Worm (Caenorhabditis elegans) whole organism, early embryonic: ENCODE results near the gene R07B1.13.

ENCODE experiments used
- B0310.2 ChIP-seq: sonication (generic microtip); optimal IDR thresholded peaks from 2 replicates; lab custom pipeline; 2016; ENCODE audit warnings: mild to moderate bottlenecking, missing genetic modification characterization, missing compliant biosample characterization
- F13C5.2 ChIP-seq: sonication (generic microtip); optimal IDR thresholded peaks from 2 replicates; lab custom pipeline; 2017; ENCODE audit warnings: mild to moderate bottlenecking, missing genetic modification characterization, inconsistent platforms, missing compliant biosample characterization
- aly-1 ChIP-seq: sonication (generic microtip); optimal IDR thresholded peaks from 2 replicates; lab custom pipeline; 2016; ENCODE audit warnings: missing genetic modification characterization, missing compliant biosample characterization
- ama-1 ChIP-seq: fragments of 150-350 bp; optimal IDR thresholded peaks from 2 replicates; lab custom pipeline; 2014
- ceh-13 ChIP-seq: fragments of 200-800 bp; sonication (Bioruptor generic); optimal IDR thresholded peaks from 2 replicates; lab custom pipeline; 2018; ENCODE audit warnings: mild to moderate bottlenecking, missing genetic modification characterization, missing compliant biosample characterization
- ceh-36 ChIP-seq: sonication (generic microtip); optimal IDR thresholded peaks from 2 replicates; lab custom pipeline; 2016; ENCODE audit warnings: missing genetic modification characterization, inconsistent platforms, missing compliant biosample characterization
- ets-7 ChIP-seq: sonication (generic microtip); optimal IDR thresholded peaks from 2 replicates; lab custom pipeline; 2016; ENCODE audit warnings: missing genotype, missing genetic modification characterization, missing compliant biosample characterization
- flt-1 ChIP-seq: fragments of 200-800 bp; sonication (Bioruptor generic); IDR thresholded peaks from 2 replicates; pipeline ENCODE4 v1.3.6; 2022; ENCODE audit warnings: missing genetic modification characterization, missing compliant biosample characterization
- hmbx-1 ChIP-seq: sonication (generic microtip); optimal IDR thresholded peaks from 2 replicates; lab custom pipeline; 2016; ENCODE audit warnings: mild to moderate bottlenecking, missing genetic modification characterization, missing compliant biosample characterization
- hmg-4 ChIP-seq: fragments of 200-800 bp; sonication (Bioruptor generic); optimal IDR thresholded peaks from 2 replicates; lab custom pipeline; 2018; ENCODE audit warnings: mild to moderate bottlenecking, missing genetic modification characterization, missing compliant biosample characterization
- hnd-1 ChIP-seq: sonication (generic microtip); optimal IDR thresholded peaks from 2 replicates; lab custom pipeline; 2016; ENCODE audit warnings: missing genetic modification characterization, missing compliant biosample characterization
- pes-1 ChIP-seq: fragments of 200-800 bp; sonication (Bioruptor generic); IDR thresholded peaks from 2 replicates; pipeline ENCODE4 v1.3.6; 2022; ENCODE audit warnings: missing genetic modification reagents, missing genetic modification characterization, missing compliant biosample characterization
- scrt-1 ChIP-seq: fragments of 200-800 bp; sonication (Bioruptor generic); IDR thresholded peaks from 2 replicates; pipeline ENCODE4 v1.3.6; 2022; ENCODE audit warnings: missing genetic modification characterization, missing compliant biosample characterization
- sea-1 ChIP-seq: fragments of 200-800 bp; sonication (Bioruptor generic); conservative IDR thresholded peaks from 2 replicates; pipeline ENCODE4 v1.3.6; 2022; ENCODE audit warnings: missing genetic modification characterization, missing compliant biosample characterization
- tbx-11 ChIP-seq: fragments of 200-800 bp; sonication (Bioruptor generic); IDR thresholded peaks from 2 replicates; pipeline ENCODE4 v1.3.6; 2022; ENCODE audit warnings: missing genetic modification characterization, missing compliant biosample characterization
- tbx-37 ChIP-seq: fragments of 200-800 bp; sonication (Bioruptor generic); conservative IDR thresholded peaks from 2 replicates; pipeline ENCODE4 v1.3.6; 2022; ENCODE audit warnings: missing genetic modification reagents, missing genetic modification characterization, missing compliant biosample characterization
- tra-4 ChIP-seq: sonication (generic microtip); optimal IDR thresholded peaks from 2 replicates; lab custom pipeline; 2017; ENCODE audit warnings: missing genetic modification characterization, missing compliant biosample characterization

R07B1.13 gene

ce11 chrX:9842102-9842501, 27.5 kb upstream of the R07B1.13 start:
- TF ChIP-seq aly-1: no peak
- no peak for TF ChIP-seq sea-1 (GFP tag; lab: Robert Waterston, UW)

DNA sequence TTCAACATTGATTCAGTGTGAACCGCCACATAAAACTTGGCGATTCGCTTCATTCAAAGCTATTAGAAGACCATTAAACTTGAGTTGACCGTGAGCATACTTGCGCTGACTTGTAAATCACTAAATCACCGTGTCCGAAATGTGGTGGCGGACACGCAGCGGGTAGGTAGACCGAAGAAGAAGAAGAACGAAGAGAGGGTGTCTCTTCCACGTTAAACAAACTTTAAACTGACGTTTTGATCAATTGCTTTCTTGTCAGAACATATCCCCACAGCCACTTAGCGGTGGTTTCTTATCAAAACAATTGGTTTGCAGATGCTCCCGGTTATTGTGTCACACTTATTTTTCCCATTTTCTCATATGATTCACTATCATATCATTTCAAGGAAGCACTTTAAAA, 26.1 kb upstream of the R07B1.13 start:
- TF ChIP-seq aly-1 (no peak), tra-4 (tag; lab: Kevin White, UChicago) (no peak), pes-1 (GFP tag; lab: Robert Waterston, UW) (no peak)

DNA sequence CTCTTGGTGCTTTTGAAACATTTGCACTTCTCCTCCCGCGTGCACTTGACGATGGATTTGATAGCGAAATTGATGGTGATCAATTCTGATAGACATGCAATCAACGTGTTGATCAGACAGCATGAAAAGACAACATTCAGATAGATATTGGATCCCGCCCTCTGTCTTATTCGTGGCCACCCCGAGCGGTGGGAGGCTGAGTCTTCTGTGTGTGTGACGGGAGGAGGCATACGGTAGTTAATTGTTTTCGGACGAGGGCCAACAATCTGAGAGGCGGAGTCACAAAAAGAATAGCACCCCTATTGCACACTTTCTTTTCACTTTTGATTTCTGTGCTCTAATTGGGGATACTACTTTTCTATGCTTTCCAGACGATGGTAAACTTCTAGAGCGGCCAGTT, 23.7 kb upstream of the R07B1.13 start:
- no peak for TF ChIP-seq pes-1 (GFP tag; lab: Robert Waterston, UW)
- no peak for TF ChIP-seq tbx-11 (GFP tag; lab: Robert Waterston, UW)
- TF ChIP-seq sea-1 (GFP tag; lab: Robert Waterston, UW): no peak
- TF ChIP-seq ceh-13: no peak
- no peak for TF ChIP-seq F13C5.2
- TF ChIP-seq B0310.2 (tag; lab: Kevin White, UChicago): no peak
- TF ChIP-seq ceh-36 (tag; lab: Kevin White, UChicago): no peak
- TF ChIP-seq tra-4 (tag; lab: Kevin White, UChicago): no peak
- TF ChIP-seq hnd-1: no peak
- TF ChIP-seq scrt-1 (GFP tag; lab: Robert Waterston, UW): no peak
- no peak for TF ChIP-seq aly-1

DNA sequence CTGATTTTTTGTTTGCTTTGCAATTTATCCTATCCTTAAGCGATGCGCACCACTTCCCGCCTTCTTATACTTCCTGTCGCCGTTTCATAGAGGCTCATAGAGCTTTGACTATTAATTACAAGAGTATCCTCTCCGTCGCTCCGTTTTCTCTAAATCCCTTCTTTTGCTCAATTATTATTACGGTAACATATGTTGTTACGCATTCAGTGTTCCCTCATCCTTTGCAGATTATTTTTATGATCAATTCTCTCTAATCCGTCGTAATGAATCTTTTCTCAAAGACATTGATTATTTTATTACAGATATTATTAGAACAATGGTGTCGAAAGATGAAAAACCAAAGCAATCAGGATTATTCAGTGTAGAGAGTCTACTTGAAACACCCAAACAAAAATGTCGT, 22.6 kb upstream of the R07B1.13 start, which contains the start of gene vab-15:
TSS of gene vab-15 (plus strand) at position 301 of the 400 bp plus-strand sequence.
- TF ChIP-seq aly-1 (no peak), ceh-36 (tag; lab: Kevin White, UChicago) (peak; percentile 34)

- no peak for TF ChIP-seq ceh-13
- no peak for TF ChIP-seq flt-1 (GFP tag; lab: Robert Waterston, UW)
- TF ChIP-seq tbx-37 (GFP tag; lab: Robert Waterston, UW): no peak
- TF ChIP-seq B0310.2 (tag; lab: Kevin White, UChicago): no peak
- no peak for TF ChIP-seq ets-7 (tag; lab: Kevin White, UChicago)
- no peak for TF ChIP-seq hmg-4 (GFP tag; lab: Kevin White, UChicago)
- no peak for TF ChIP-seq pes-1 (GFP tag; lab: Robert Waterston, UW)
- no peak for TF ChIP-seq ama-1 (lab: Kevin White, UChicago)
These were observed 21.3 kb upstream of the R07B1.13 start for ce11 chrX:9848214-9848789.

DNA sequence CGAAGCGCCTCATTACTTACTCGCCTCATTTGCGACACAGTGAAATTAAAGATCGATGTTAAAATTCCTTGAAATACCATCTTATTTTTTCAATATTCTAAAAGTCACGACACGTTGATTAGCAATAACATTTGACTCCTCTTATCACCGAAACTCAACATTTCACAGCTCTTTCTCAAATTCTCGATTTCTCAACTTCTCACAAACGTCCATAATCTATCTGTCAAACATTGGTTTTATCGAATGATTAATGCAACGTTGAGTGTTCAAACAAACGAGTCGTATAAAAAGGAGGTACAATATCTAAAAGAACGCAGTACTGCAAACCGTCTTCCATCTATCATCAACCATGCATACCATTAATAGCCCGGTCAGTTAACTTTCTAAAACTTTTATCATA, 19.4 kb upstream of the R07B1.13 start, which contains the start of gene lec-8:
TSS of gene lec-8 (plus strand) at position 314 of the 400 bp plus-strand sequence.
- TF ChIP-seq B0310.2 (tag; lab: Kevin White, UChicago) (no peak), ets-7 (tag; lab: Kevin White, UChicago) (no peak), tbx-37 (GFP tag; lab: Robert Waterston, UW) (no peak), hmbx-1 (no peak)

DNA sequence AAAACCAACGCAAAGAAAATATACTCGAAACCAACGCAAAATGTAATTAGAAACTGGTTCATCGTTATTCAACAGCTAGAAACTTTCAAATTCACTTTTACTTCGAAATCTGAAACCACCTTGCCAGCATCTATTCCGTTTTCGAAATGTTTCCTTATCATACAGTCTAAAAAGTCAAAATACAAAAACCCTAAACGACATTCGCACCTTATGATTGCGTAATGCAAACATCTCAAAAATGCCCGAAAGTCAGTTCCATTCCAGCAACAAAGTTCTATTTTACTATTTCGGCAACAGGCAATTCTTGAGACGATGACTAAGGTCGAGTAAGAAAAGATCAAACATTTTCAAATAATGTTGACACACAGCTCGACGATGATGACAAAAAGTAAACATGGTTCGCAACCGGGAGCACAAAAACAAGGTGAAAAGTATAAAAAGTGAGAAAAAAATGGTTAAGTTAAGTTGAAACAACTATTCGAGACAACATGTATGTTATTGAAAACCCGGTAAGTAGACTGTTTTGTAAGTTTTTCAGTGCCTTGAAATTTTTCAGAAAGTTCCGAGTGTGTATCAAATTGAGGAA, 17.8 kb upstream of the R07B1.13 start, which contains the start of gene lec-7:
TSS of gene lec-7 (plus strand) at position 297 of the 586 bp plus-strand sequence.
- TF ChIP-seq tra-4 (tag; lab: Kevin White, UChicago): no peak
- no peak for TF ChIP-seq flt-1 (GFP tag; lab: Robert Waterston, UW)
- TF ChIP-seq hmg-4 (GFP tag; lab: Kevin White, UChicago): no peak
- no peak for TF ChIP-seq F13C5.2
- no peak for TF ChIP-seq ets-7 (tag; lab: Kevin White, UChicago)
- no peak for TF ChIP-seq tbx-11 (GFP tag; lab: Robert Waterston, UW)

DNA sequence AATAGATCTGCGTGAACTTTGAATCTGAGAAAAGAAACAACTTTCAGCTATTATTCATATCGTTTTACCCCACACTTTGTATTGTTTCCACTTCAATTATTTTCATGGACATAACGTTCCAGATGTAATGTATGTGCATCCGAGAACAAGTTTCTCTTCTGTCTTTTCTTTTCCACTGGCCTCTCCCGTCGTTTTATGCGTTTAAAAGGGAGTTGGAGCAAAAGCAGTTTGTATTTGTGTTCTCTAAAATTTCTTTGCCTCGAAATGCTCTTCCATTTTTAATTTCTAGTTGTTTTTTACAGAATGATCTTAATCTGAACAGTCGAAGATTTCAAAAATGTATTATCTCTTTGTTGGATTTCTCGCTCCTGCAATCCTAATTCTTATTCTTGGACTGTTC, 13.0 kb upstream of the R07B1.13 start, which contains the start of gene R07B1.11:
TSS of gene R07B1.11 (plus strand) at position 301 of the 400 bp plus-strand sequence.
- TF ChIP-seq ceh-36 (tag; lab: Kevin White, UChicago): no peak
- TF ChIP-seq scrt-1 (GFP tag; lab: Robert Waterston, UW): no peak
- TF ChIP-seq F13C5.2: no peak
- no peak for TF ChIP-seq ama-1 (lab: Kevin White, UChicago)
- no peak for TF ChIP-seq flt-1 (GFP tag; lab: Robert Waterston, UW)
- TF ChIP-seq tbx-11 (GFP tag; lab: Robert Waterston, UW): no peak
- no peak for TF ChIP-seq hmbx-1
- TF ChIP-seq sea-1 (GFP tag; lab: Robert Waterston, UW): no peak
- TF ChIP-seq pes-1 (GFP tag; lab: Robert Waterston, UW): no peak
- no peak for TF ChIP-seq aly-1
- TF ChIP-seq ets-7 (tag; lab: Kevin White, UChicago): no peak

DNA sequence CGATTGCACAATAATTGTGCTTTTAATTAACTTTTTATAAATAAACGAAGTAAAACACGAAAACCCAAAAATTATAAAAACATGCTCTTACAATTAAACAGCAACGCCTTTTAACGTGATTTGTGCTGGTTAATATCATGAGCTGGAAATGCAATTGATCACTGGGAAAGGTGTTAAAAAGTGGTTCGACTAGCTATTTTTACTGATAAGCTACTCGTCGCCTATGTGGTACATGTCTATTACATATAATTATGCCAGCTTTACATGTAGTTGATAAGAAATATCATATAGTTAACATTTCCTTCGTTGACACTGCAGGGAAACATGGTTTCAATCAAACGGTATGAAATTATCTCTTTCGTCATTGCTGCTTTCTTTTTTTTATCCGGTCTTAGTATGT, 11.6 kb upstream of the R07B1.13 start, which contains the start of gene scav-5:
TSS of gene scav-5 (plus strand) at position 297 of the 400 bp plus-strand sequence.
- TF ChIP-seq ets-7 (tag; lab: Kevin White, UChicago) (no peak), ama-1 (lab: Kevin White, UChicago) (no peak), pes-1 (GFP tag; lab: Robert Waterston, UW) (no peak), ceh-13 (no peak), aly-1 (no peak), tbx-11 (GFP tag; lab: Robert Waterston, UW) (no peak), F13C5.2 (no peak), hmg-4 (GFP tag; lab: Kevin White, UChicago) (no peak), tra-4 (tag; lab: Kevin White, UChicago) (no peak), B0310.2 (tag; lab: Kevin White, UChicago) (no peak), flt-1 (GFP tag; lab: Robert Waterston, UW) (no peak), scrt-1 (GFP tag; lab: Robert Waterston, UW) (no peak), ceh-36 (tag; lab: Kevin White, UChicago) (no peak), hnd-1 (no peak), sea-1 (GFP tag; lab: Robert Waterston, UW) (no peak), hmbx-1 (no peak)
